Worm (Caenorhabditis elegans): ENCODE measurements around the gene thoc-2.

Gene thoc-2

DNA sequence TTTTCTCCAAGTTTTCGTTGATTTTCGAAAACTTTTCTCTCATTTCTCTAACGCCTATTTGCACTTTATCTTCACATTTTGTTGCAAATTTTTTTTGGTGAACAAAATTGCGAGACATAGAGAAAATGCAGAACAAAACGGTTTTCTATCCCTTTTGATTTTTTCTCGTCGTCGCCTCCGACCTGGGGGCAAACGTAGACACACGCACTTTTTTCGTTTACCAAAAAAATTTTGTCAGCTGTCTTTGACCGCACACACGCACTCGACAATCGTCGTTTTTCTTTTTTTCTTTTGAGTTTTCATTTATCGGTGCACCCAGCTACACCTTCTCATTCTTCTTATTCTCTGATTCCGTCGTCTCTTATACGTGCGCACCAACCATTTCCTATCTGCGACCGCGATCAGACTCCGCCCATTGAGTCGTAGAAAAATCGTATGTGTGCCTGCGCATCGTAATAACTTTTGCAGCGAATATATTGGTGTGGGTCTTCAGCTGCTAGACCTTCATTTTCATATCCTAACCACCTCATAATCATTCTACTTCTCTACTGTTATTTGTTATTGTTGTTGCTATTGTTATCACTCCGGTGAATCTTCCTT, 5.4 kb upstream of the thoc-2 start (continued):
- TF ChIP-seq ceh-82 (tag; optimal IDR thresholded peaks at IDR 0.05), result no peak

- TF ChIP-seq skn-1 (tag; optimal IDR thresholded peaks at IDR 0.05) (no peak), dmd-4 (tag; optimal IDR thresholded peaks at IDR 0.05) (no peak), mbf-1 (tag; optimal IDR thresholded peaks at IDR 0.05) (no peak), snpc-4 (tag; optimal IDR thresholded peaks at IDR 0.05) (no peak), zag-1 (tag; optimal IDR thresholded peaks at IDR 0.05) (no peak), ztf-11 (tag; optimal IDR thresholded peaks at IDR 0.05) (no peak), aly-2 (tag; optimal IDR thresholded peaks at IDR 0.05) (no peak), blmp-1 (tag; optimal IDR thresholded peaks at IDR 0.05; ENCODE audit: insufficient read depth) (peak; percentile 97), nhr-77 (tag; optimal IDR thresholded peaks at IDR 0.05) (no peak), egl-27 (tag; optimal IDR thresholded peaks at IDR 0.05) (peak; percentile 67), R02D3.7 (tag; optimal IDR thresholded peaks at IDR 0.05) (no peak), nhr-21 (tag; optimal IDR thresholded peaks at IDR 0.05) (peak; percentile 16), nhr-25 (tag; optimal IDR thresholded peaks at IDR 0.05) (peak; percentile 82), lin-13 (GFP tag; optimal IDR thresholded peaks at IDR 0.05) (peak; percentile 33), F13H6.1 (tag; optimal IDR thresholded peaks at IDR 0.05) (peak; percentile 21), mab-5 (tag; optimal IDR thresholded peaks at IDR 0.05) (peak; percentile 9), fos-1 (tag; optimal IDR thresholded peaks at IDR 0.05) (peak; percentile 13), nhr-237 (tag; optimal IDR thresholded peaks at IDR 0.05) (no peak), crh-2 (tag; optimal IDR thresholded peaks at IDR 0.05) (no peak), ama-1 (optimal IDR thresholded peaks at IDR 0.05) (peak; percentile 55), lin-11 (tag; optimal IDR thresholded peaks at IDR 0.05) (no peak), unc-55 (GFP tag; optimal IDR thresholded peaks at IDR 0.05) (no peak), C34F6.9 (tag; optimal IDR thresholded peaks at IDR 0.05) (peak; percentile 15), Y55F3AM.14 (GFP tag; optimal IDR thresholded peaks at IDR 0.05) (no peak), ceh-82 (tag; optimal IDR thresholded peaks at IDR 0.05) (no peak), nhr-6 (tag; optimal IDR thresholded peaks at IDR 0.05) (peak; percentile 46), sma-3 (GFP tag; optimal IDR thresholded peaks at IDR 0.05) (peak; percentile 10), sem-4 (tag; optimal IDR thresholded peaks at IDR 0.05) (peak; percentile 55), gmeb-1 (tag; optimal IDR thresholded peaks at IDR 0.05) (no peak), ceh-16 (tag; optimal IDR thresholded peaks at IDR 0.05) (peak; percentile 99), ztf-1 (GFP tag; conservative IDR thresholded peaks at IDR 0.05) (no peak), elt-3 (tag; optimal IDR thresholded peaks at IDR 0.05) (no peak), nhr-12 (tag; optimal IDR thresholded peaks at IDR 0.05) (no peak), ZK546.5 (tag; optimal IDR thresholded peaks at IDR 0.05) (no peak), nhr-10 (tag; optimal IDR thresholded peaks at IDR 0.05) (no peak), lin-39 (tag; optimal IDR thresholded peaks at IDR 0.05) (no peak), mdl-1 (tag; optimal IDR thresholded peaks at IDR 0.05) (no peak), sma-9 (GFP tag; optimal IDR thresholded peaks at IDR 0.05) (peak; percentile 83), sma-9 (tag; optimal IDR thresholded peaks at IDR 0.05) (no peak), unc-39 (tag; optimal IDR thresholded peaks at IDR 0.05) (no peak), ztf-4 (tag; optimal IDR thresholded peaks at IDR 0.05) (no peak), nhr-23 (tag; optimal IDR thresholded peaks at IDR 0.05) (no peak), elt-1 (tag; optimal IDR thresholded peaks at IDR 0.05) (peak; percentile 31), nhr-129 (tag; optimal IDR thresholded peaks at IDR 0.05) (peak; percentile 54), peb-1 (tag; optimal IDR thresholded peaks at IDR 0.05) (no peak), lsy-2 (tag; optimal IDR thresholded peaks at IDR 0.05) (peak in 1 of 2 experiments; percentile 28), unc-62 (GFP tag; optimal IDR thresholded peaks at IDR 0.05) (peak; percentile 7), nhr-11 (tag; optimal IDR thresholded peaks at IDR 0.05) (no peak), alr-1 (tag; optimal IDR thresholded peaks at IDR 0.05) (no peak)
Observed at ce11 chrIII:6364395-6364794, 3.4 kb upstream of the thoc-2 start.
